Worm (Caenorhabditis elegans): ENCODE data around the gene sre-29.

The sre-29 gene

ce11 chrII:12435202-12435872, 33.6 kb upstream of the sre-29 start:
- no peak for TF ChIP-seq ets-7 (tag; optimal IDR thresholded peaks at IDR 0.05)
- no peak for TF ChIP-seq tbx-11 (GFP tag; IDR thresholded peaks at IDR 0.05)
- TF ChIP-seq hnd-1 (tag; optimal IDR thresholded peaks at IDR 0.05) = no peak
- TF ChIP-seq ama-1 (optimal IDR thresholded peaks at IDR 0.05) = no peak
- no peak for TF ChIP-seq tbx-37 (GFP tag; conservative IDR thresholded peaks at IDR 0.05)
- no peak for TF ChIP-seq aly-1 (tag; optimal IDR thresholded peaks at IDR 0.05)
- TF ChIP-seq B0310.2 (tag; optimal IDR thresholded peaks at IDR 0.05) = no peak
- TF ChIP-seq F13C5.2 (tag; optimal IDR thresholded peaks at IDR 0.05) = no peak
- no peak for TF ChIP-seq ceh-36 (tag; optimal IDR thresholded peaks at IDR 0.05)
- TF ChIP-seq tra-4 (tag; optimal IDR thresholded peaks at IDR 0.05) = no peak
- TF ChIP-seq pes-1 (GFP tag; IDR thresholded peaks at IDR 0.05) = no peak
- TF ChIP-seq ceh-13 (GFP tag; optimal IDR thresholded peaks at IDR 0.05) = no peak
- TF ChIP-seq scrt-1 (GFP tag; IDR thresholded peaks at IDR 0.05) = no peak
- TF ChIP-seq hmg-4 (GFP tag; optimal IDR thresholded peaks at IDR 0.05) = no peak
- TF ChIP-seq sea-1 (GFP tag; conservative IDR thresholded peaks at IDR 0.05) = no peak
- TF ChIP-seq flt-1 (GFP tag; IDR thresholded peaks at IDR 0.05) = no peak
- no peak for TF ChIP-seq hmbx-1 (tag; optimal IDR thresholded peaks at IDR 0.05)

ce11 chrII:12432356-12432755, 30.7 kb upstream of the sre-29 start, which contains the start of gene dct-12:
Gene dct-12 (minus strand): TSS chrII:12432456.
- TF ChIP-seq B0310.2 (tag; optimal IDR thresholded peaks at IDR 0.05) (no peak), hmbx-1 (tag; optimal IDR thresholded peaks at IDR 0.05) (no peak), hmg-4 (GFP tag; optimal IDR thresholded peaks at IDR 0.05) (no peak), hnd-1 (tag; optimal IDR thresholded peaks at IDR 0.05) (no peak), scrt-1 (GFP tag; IDR thresholded peaks at IDR 0.05) (no peak), flt-1 (GFP tag; IDR thresholded peaks at IDR 0.05) (no peak), aly-1 (tag; optimal IDR thresholded peaks at IDR 0.05) (no peak), tra-4 (tag; optimal IDR thresholded peaks at IDR 0.05) (no peak), ceh-36 (tag; optimal IDR thresholded peaks at IDR 0.05) (no peak), pes-1 (GFP tag; IDR thresholded peaks at IDR 0.05) (no peak), ceh-13 (GFP tag; optimal IDR thresholded peaks at IDR 0.05) (no peak), ets-7 (tag; optimal IDR thresholded peaks at IDR 0.05) (no peak)

ce11 chrII:12429743-12430142, 28.1 kb upstream of the sre-29 start, which contains the start of gene Y57A10C.8:
Gene Y57A10C.8 (minus strand): TSS chrII:12429843.
- TF ChIP-seq tbx-11 (GFP tag; IDR thresholded peaks at IDR 0.05) (no peak), aly-1 (tag; optimal IDR thresholded peaks at IDR 0.05) (no peak), sea-1 (GFP tag; conservative IDR thresholded peaks at IDR 0.05) (no peak), ama-1 (optimal IDR thresholded peaks at IDR 0.05) (no peak), ets-7 (tag; optimal IDR thresholded peaks at IDR 0.05) (no peak), hnd-1 (tag; optimal IDR thresholded peaks at IDR 0.05) (no peak), ceh-13 (GFP tag; optimal IDR thresholded peaks at IDR 0.05) (no peak), pes-1 (GFP tag; IDR thresholded peaks at IDR 0.05) (no peak), F13C5.2 (tag; optimal IDR thresholded peaks at IDR 0.05) (no peak), hmg-4 (GFP tag; optimal IDR thresholded peaks at IDR 0.05) (no peak)

- TF ChIP-seq hmg-4 (GFP tag; optimal IDR thresholded peaks at IDR 0.05) = no peak
Observed at ce11 chrII:12425644-12426222, 24.0 kb upstream of the sre-29 start, which contains the start of gene daf-22. Gene daf-22 (minus strand): TSS chrII:12425694.

ce11 chrII:12420486-12420885, 18.8 kb upstream of the sre-29 start, which contains the start of gene sre-26:
Gene sre-26 (minus strand): TSS chrII:12420586.
- TF ChIP-seq B0310.2 (tag; optimal IDR thresholded peaks at IDR 0.05) = no peak

- TF ChIP-seq sea-1 (GFP tag; conservative IDR thresholded peaks at IDR 0.05) (no peak), F13C5.2 (tag; optimal IDR thresholded peaks at IDR 0.05) (no peak), tbx-37 (GFP tag; conservative IDR thresholded peaks at IDR 0.05) (no peak), scrt-1 (GFP tag; IDR thresholded peaks at IDR 0.05) (no peak), pes-1 (GFP tag; IDR thresholded peaks at IDR 0.05) (no peak), hmg-4 (GFP tag; optimal IDR thresholded peaks at IDR 0.05) (no peak), tbx-11 (GFP tag; IDR thresholded peaks at IDR 0.05) (no peak), ceh-13 (GFP tag; optimal IDR thresholded peaks at IDR 0.05) (no peak), hmbx-1 (tag; optimal IDR thresholded peaks at IDR 0.05) (no peak), B0310.2 (tag; optimal IDR thresholded peaks at IDR 0.05) (no peak), hnd-1 (tag; optimal IDR thresholded peaks at IDR 0.05) (no peak), ets-7 (tag; optimal IDR thresholded peaks at IDR 0.05) (no peak), tra-4 (tag; optimal IDR thresholded peaks at IDR 0.05) (no peak), ama-1 (optimal IDR thresholded peaks at IDR 0.05) (no peak), ceh-36 (tag; optimal IDR thresholded peaks at IDR 0.05) (no peak), aly-1 (tag; optimal IDR thresholded peaks at IDR 0.05) (no peak)
Observed at ce11 chrII:12417996-12418395, 16.3 kb upstream of the sre-29 start.

- TF ChIP-seq hnd-1 (tag; optimal IDR thresholded peaks at IDR 0.05) = no peak
- no peak for TF ChIP-seq flt-1 (GFP tag; IDR thresholded peaks at IDR 0.05)
- no peak for TF ChIP-seq ceh-36 (tag; optimal IDR thresholded peaks at IDR 0.05)
- no peak for TF ChIP-seq pes-1 (GFP tag; IDR thresholded peaks at IDR 0.05)
- TF ChIP-seq sea-1 (GFP tag; conservative IDR thresholded peaks at IDR 0.05) = no peak
- TF ChIP-seq B0310.2 (tag; optimal IDR thresholded peaks at IDR 0.05) = no peak
- TF ChIP-seq hmg-4 (GFP tag; optimal IDR thresholded peaks at IDR 0.05) = no peak
- no peak for TF ChIP-seq tbx-11 (GFP tag; IDR thresholded peaks at IDR 0.05)
- no peak for TF ChIP-seq ama-1 (optimal IDR thresholded peaks at IDR 0.05)
Observed at ce11 chrII:12417514-12417913, 15.8 kb upstream of the sre-29 start, which contains the start of gene sre-27. Gene sre-27 (minus strand): TSS chrII:12417614.

- no peak for TF ChIP-seq pes-1 (GFP tag; IDR thresholded peaks at IDR 0.05)
- TF ChIP-seq tra-4 (tag; optimal IDR thresholded peaks at IDR 0.05) = no peak
- TF ChIP-seq hmg-4 (GFP tag; optimal IDR thresholded peaks at IDR 0.05) = no peak
- no peak for TF ChIP-seq F13C5.2 (tag; optimal IDR thresholded peaks at IDR 0.05)
- no peak for TF ChIP-seq hmbx-1 (tag; optimal IDR thresholded peaks at IDR 0.05)
- no peak for TF ChIP-seq ceh-13 (GFP tag; optimal IDR thresholded peaks at IDR 0.05)
- TF ChIP-seq tbx-37 (GFP tag; conservative IDR thresholded peaks at IDR 0.05) = no peak
- TF ChIP-seq tbx-11 (GFP tag; IDR thresholded peaks at IDR 0.05) = no peak
- TF ChIP-seq sea-1 (GFP tag; conservative IDR thresholded peaks at IDR 0.05) = no peak
- no peak for TF ChIP-seq hnd-1 (tag; optimal IDR thresholded peaks at IDR 0.05)
- no peak for TF ChIP-seq flt-1 (GFP tag; IDR thresholded peaks at IDR 0.05)
- no peak for TF ChIP-seq ama-1 (optimal IDR thresholded peaks at IDR 0.05)
- TF ChIP-seq scrt-1 (GFP tag; IDR thresholded peaks at IDR 0.05) = no peak
- TF ChIP-seq aly-1 (tag; optimal IDR thresholded peaks at IDR 0.05) = no peak
- TF ChIP-seq ets-7 (tag; optimal IDR thresholded peaks at IDR 0.05) = no peak
- no peak for TF ChIP-seq ceh-36 (tag; optimal IDR thresholded peaks at IDR 0.05)
- TF ChIP-seq B0310.2 (tag; optimal IDR thresholded peaks at IDR 0.05) = no peak
Observed at ce11 chrII:12414805-12415204, 13.1 kb upstream of the sre-29 start, which contains the start of gene Y57A10C.11. Gene Y57A10C.11 (minus strand): TSS chrII:12414905.
